Worm (Caenorhabditis elegans) whole organism, L4 larva: Measurements from ENCODE around the gene Y39A3B.1.

ENCODE experiments used
- D1046.2 ChIP-seq: fragments of 200-800 bp; sonication (Bioruptor generic); IDR thresholded peaks from 2 replicates; pipeline ENCODE4 v1.3.6; 2022; ENCODE audit warnings: missing genetic modification characterization, missing compliant biosample characterization
- F26F4.8 ChIP-seq: fragments of 200-800 bp; sonication (Bioruptor generic); conservative IDR thresholded peaks from 2 replicates; pipeline ENCODE4 v1.3.6; 2022; ENCODE audit warnings: missing genetic modification characterization, missing compliant biosample characterization
- Y48G9A.11 ChIP-seq: fragments of 200-800 bp; sonication (Bioruptor generic); IDR thresholded peaks from 2 replicates; pipeline ENCODE4 v1.3.6; 2022; ENCODE audit warnings: missing genetic modification reagents, missing genetic modification characterization, missing compliant biosample characterization
- Y5F2A.4 ChIP-seq: fragments of 200-800 bp; sonication (Bioruptor generic); optimal IDR thresholded peaks from 2 replicates; lab custom pipeline; 2018; ENCODE audit warnings: mild to moderate bottlenecking, missing genetic modification characterization, missing compliant biosample characterization
- ZK337.2 ChIP-seq: fragments of 200-800 bp; sonication (Bioruptor generic); IDR thresholded peaks from 2 replicates; pipeline ENCODE4 v1.3.6; 2022; ENCODE audit warnings: missing genetic modification reagents, missing genetic modification characterization, missing compliant biosample characterization
- aha-1 ChIP-seq: fragments of 150-350 bp; peaks from one replicate; lab custom pipeline; 2014; ENCODE audit warnings: missing biosample characterization, missing genetic modification characterization
- ama-1 ChIP-seq: fragments of 150-350 bp; optimal IDR thresholded peaks from 2 replicates; lab custom pipeline; 2014; ENCODE audit warnings: inconsistent platforms, mixed read lengths
- arid-1 ChIP-seq: fragments of 200-800 bp; sonication (Bioruptor generic); conservative IDR thresholded peaks from 2 replicates; pipeline ENCODE4 v1.3.6; 2022; ENCODE audit warnings: missing genetic modification reagents, missing genetic modification characterization, missing compliant biosample characterization
- ceh-82 ChIP-seq: sonication (generic microtip); optimal IDR thresholded peaks from 2 replicates; lab custom pipeline; 2017; ENCODE audit warnings: missing biosample characterization, missing genetic modification characterization
- cey-2 ChIP-seq: sonication (generic microtip); optimal IDR thresholded peaks from 3 replicates; lab custom pipeline; 2017; ENCODE audit warnings: missing genetic modification characterization, mild to moderate bottlenecking, missing compliant biosample characterization, antibody characterized with exemption, borderline replicate concordance; ENCODE audit not compliant: insufficient read depth
- daf-16 ChIP-seq, 3 experiments: sonication (generic microtip); optimal IDR thresholded peaks; 2 replicates each; lab custom pipeline; 2016 to 2017; ENCODE audit warnings: missing genetic modification characterization in 3 of 3, missing genetic modification reagents in 3 of 3, mild to moderate bottlenecking in 2 of 3, missing compliant biosample characterization in 2 of 3, missing biosample characterization in 1 of 3, moderate library complexity in 1 of 3
- daf-19 ChIP-seq: fragments of 200-800 bp; sonication (Bioruptor generic); conservative IDR thresholded peaks from 2 replicates; pipeline ENCODE4 v1.3.6; 2022; ENCODE audit warnings: missing genetic modification characterization, missing compliant biosample characterization
- dmd-6 ChIP-seq: fragments of 200-800 bp; sonication (Bioruptor generic); IDR thresholded peaks from 2 replicates; pipeline ENCODE4 v1.3.6; 2022; ENCODE audit warnings: missing genetic modification reagents, missing genetic modification characterization, missing compliant biosample characterization
- dmd-8 ChIP-seq: fragments of 200-800 bp; sonication (Bioruptor generic); IDR thresholded peaks from 2 replicates; pipeline ENCODE4 v1.3.6; 2022; ENCODE audit warnings: missing genetic modification characterization, missing compliant biosample characterization
- hif-1 ChIP-seq, 2 experiments: sonication (generic microtip); optimal IDR thresholded peaks; 2 replicates each; lab custom pipeline; 2016 to 2017; ENCODE audit warnings: missing compliant biosample characterization in 2 of 2, missing genetic modification characterization in 2 of 2, missing genetic modification reagents in 2 of 2, missing genotype in 2 of 2, mild to moderate bottlenecking in 1 of 2
- hlh-11 ChIP-seq: fragments of 200-800 bp; sonication (Bioruptor generic); optimal IDR thresholded peaks from 2 replicates; lab custom pipeline; 2018; ENCODE audit warnings: mild to moderate bottlenecking, missing genetic modification characterization, missing compliant biosample characterization
- hmg-1.1 ChIP-seq: fragments of 200-800 bp; sonication (Bioruptor generic); IDR thresholded peaks from 2 replicates; pipeline ENCODE4 v1.3.6; 2022; ENCODE audit warnings: missing genetic modification reagents, missing genetic modification characterization, missing compliant biosample characterization
- jun-1 ChIP-seq: fragments of 150-350 bp; optimal IDR thresholded peaks from 2 replicates; lab custom pipeline; 2014; ENCODE audit warnings: missing biosample characterization, missing genetic modification reagents, missing genetic modification characterization
- lim-7 ChIP-seq: fragments of 200-800 bp; sonication (Bioruptor generic); IDR thresholded peaks from 2 replicates; pipeline ENCODE4 v1.3.6; 2022; ENCODE audit warnings: missing genetic modification characterization, missing compliant biosample characterization
- lin-1 ChIP-seq: fragments of 200-800 bp; sonication (Bioruptor generic); IDR thresholded peaks from 2 replicates; pipeline ENCODE4 v1.3.6; 2022; ENCODE audit warnings: missing genetic modification reagents, missing genetic modification characterization, missing compliant biosample characterization
- lin-15B ChIP-seq: fragments of 150-350 bp; sonication (generic microtip); optimal IDR thresholded peaks from 3 replicates; lab custom pipeline; 2014; ENCODE audit warnings: missing biosample characterization, missing genetic modification characterization
- lin-29 ChIP-seq: fragments of 200-800 bp; sonication (Bioruptor generic); IDR thresholded peaks from 2 replicates; pipeline ENCODE4 v1.3.6; 2022; ENCODE audit warnings: missing genetic modification reagents, missing genetic modification characterization, missing compliant biosample characterization
- lin-38 ChIP-seq: fragments of 200-800 bp; sonication (Bioruptor generic); IDR thresholded peaks from 2 replicates; pipeline ENCODE4 v1.3.6; 2022; ENCODE audit warnings: missing genetic modification reagents, missing genetic modification characterization, missing compliant biosample characterization
- lsy-2 ChIP-seq, 2 experiments: fragments of 150-350 bp in 1 of 2; sonication (generic microtip) in 1 of 2; optimal IDR thresholded peaks; 2 replicates each; lab custom pipeline; 2014 to 2017; ENCODE audit warnings: missing biosample characterization in 2 of 2, missing genetic modification characterization in 2 of 2
- mep-1 ChIP-seq: fragments of 150-350 bp; sonication (generic microtip); optimal IDR thresholded peaks from 3 replicates; lab custom pipeline; 2014; ENCODE audit warnings: missing biosample characterization, missing genetic modification characterization
- mes-2 ChIP-seq: sonication (generic microtip); optimal IDR thresholded peaks from 2 replicates; lab custom pipeline; 2016; ENCODE audit warnings: missing genotype, mild to moderate bottlenecking, missing genetic modification characterization, missing compliant biosample characterization; ENCODE audit not compliant: poor library complexity, severe bottlenecking
- mxl-2 ChIP-seq: fragments of 200-800 bp; sonication (Bioruptor generic); conservative IDR thresholded peaks from 2 replicates; pipeline ENCODE4 v1.3.6; 2022; ENCODE audit warnings: missing genetic modification reagents, missing genetic modification characterization, missing compliant biosample characterization
- nhr-10 ChIP-seq: fragments of 150-350 bp; optimal IDR thresholded peaks from 2 replicates; lab custom pipeline; 2014; ENCODE audit warnings: missing biosample characterization, missing genetic modification characterization
- nhr-111 ChIP-seq: fragments of 200-800 bp; sonication (Bioruptor generic); optimal IDR thresholded peaks from 2 replicates; lab custom pipeline; 2018; ENCODE audit warnings: mild to moderate bottlenecking, missing genetic modification characterization, missing compliant biosample characterization
- nhr-42 ChIP-seq: fragments of 200-800 bp; sonication (Bioruptor generic); IDR thresholded peaks from 2 replicates; pipeline ENCODE4 v1.3.6; 2022; ENCODE audit warnings: missing genetic modification characterization, missing compliant biosample characterization
- nhr-48 ChIP-seq: sonication (generic microtip); optimal IDR thresholded peaks from 2 replicates; lab custom pipeline; 2016; ENCODE audit warnings: mild to moderate bottlenecking, missing genetic modification characterization, missing compliant biosample characterization
- nhr-6 ChIP-seq: fragments of 150-350 bp; optimal IDR thresholded peaks from 2 replicates; lab custom pipeline; 2014; ENCODE audit warnings: missing biosample characterization, missing genetic modification characterization
- nhr-77 ChIP-seq: fragments of 150-350 bp; optimal IDR thresholded peaks from 2 replicates; lab custom pipeline; 2014; ENCODE audit warnings: missing biosample characterization, missing genetic modification characterization
- pqm-1 ChIP-seq: sonication (generic microtip); optimal IDR thresholded peaks from 2 replicates; lab custom pipeline; 2017; ENCODE audit warnings: missing biosample characterization, missing genetic modification characterization
- rbr-2 ChIP-seq: sonication (generic microtip); optimal IDR thresholded peaks from 2 replicates; lab custom pipeline; 2016; ENCODE audit warnings: missing genotype, missing genetic modification characterization, missing compliant biosample characterization
- saeg-2 ChIP-seq: fragments of 200-800 bp; sonication (Bioruptor generic); IDR thresholded peaks from 2 replicates; pipeline ENCODE4 v1.3.6; 2022; ENCODE audit warnings: missing genetic modification reagents, missing genetic modification characterization, missing compliant biosample characterization
- snpc-1.2 ChIP-seq: fragments of 200-800 bp; sonication (Bioruptor generic); IDR thresholded peaks from 2 replicates; pipeline ENCODE4 v1.3.6; 2022; ENCODE audit warnings: missing genetic modification reagents, missing genetic modification characterization, missing compliant biosample characterization
- spr-3 ChIP-seq: fragments of 200-800 bp; sonication (Bioruptor generic); optimal IDR thresholded peaks from 2 replicates; lab custom pipeline; 2018; ENCODE audit warnings: mild to moderate bottlenecking, missing genetic modification characterization, missing compliant biosample characterization
- tag-97 ChIP-seq: fragments of 200-800 bp; sonication (Bioruptor generic); IDR thresholded peaks from 2 replicates; pipeline ENCODE4 v1.3.6; 2022; ENCODE audit warnings: missing genetic modification characterization, missing compliant biosample characterization
- tra-1 ChIP-seq: fragments of 200-800 bp; sonication (Bioruptor generic); IDR thresholded peaks from 2 replicates; pipeline ENCODE4 v1.3.6; 2022; ENCODE audit warnings: missing genetic modification reagents, missing genetic modification characterization, missing compliant biosample characterization
- unc-62 ChIP-seq, 3 experiments: fragments of 150-350 bp in 1 of 3; sonication (generic microtip); optimal IDR thresholded peaks in 2 of 3; peaks in 1 of 3; 1 replicate in 1 of 3; 2 replicates in 2 of 3; lab custom pipeline; 2014 to 2017; ENCODE audit warnings: missing biosample characterization in 3 of 3, missing genetic modification characterization in 3 of 3, missing genetic modification reagents in 3 of 3, missing genotype in 1 of 3
- vab-7 ChIP-seq: fragments of 200-800 bp; sonication (Bioruptor generic); IDR thresholded peaks from 2 replicates; pipeline ENCODE4 v1.3.6; 2022; ENCODE audit warnings: missing genetic modification reagents, missing genetic modification characterization, missing compliant biosample characterization
- zfp-3 ChIP-seq: fragments of 200-800 bp; sonication (Bioruptor generic); conservative IDR thresholded peaks from 2 replicates; pipeline ENCODE4 v1.3.6; 2022; ENCODE audit warnings: missing genetic modification reagents, missing genetic modification characterization, missing compliant biosample characterization
- zip-11 ChIP-seq: fragments of 200-800 bp; sonication (Bioruptor generic); IDR thresholded peaks from 2 replicates; pipeline ENCODE4 v1.3.6; 2022; ENCODE audit warnings: missing genetic modification characterization, missing compliant biosample characterization
- zip-2 ChIP-seq: fragments of 150-350 bp; optimal IDR thresholded peaks from 2 replicates; lab custom pipeline; 2014; ENCODE audit warnings: missing biosample characterization, missing genetic modification characterization
- ztf-11 ChIP-seq: fragments of 150-350 bp; optimal IDR thresholded peaks from 2 replicates; lab custom pipeline; 2014; ENCODE audit warnings: missing biosample characterization, missing genetic modification characterization
- ztf-7 ChIP-seq: fragments of 150-350 bp; optimal IDR thresholded peaks from 2 replicates; lab custom pipeline; 2014; ENCODE audit warnings: missing biosample characterization, missing genetic modification characterization

Gene Y39A3B.1

DNA sequence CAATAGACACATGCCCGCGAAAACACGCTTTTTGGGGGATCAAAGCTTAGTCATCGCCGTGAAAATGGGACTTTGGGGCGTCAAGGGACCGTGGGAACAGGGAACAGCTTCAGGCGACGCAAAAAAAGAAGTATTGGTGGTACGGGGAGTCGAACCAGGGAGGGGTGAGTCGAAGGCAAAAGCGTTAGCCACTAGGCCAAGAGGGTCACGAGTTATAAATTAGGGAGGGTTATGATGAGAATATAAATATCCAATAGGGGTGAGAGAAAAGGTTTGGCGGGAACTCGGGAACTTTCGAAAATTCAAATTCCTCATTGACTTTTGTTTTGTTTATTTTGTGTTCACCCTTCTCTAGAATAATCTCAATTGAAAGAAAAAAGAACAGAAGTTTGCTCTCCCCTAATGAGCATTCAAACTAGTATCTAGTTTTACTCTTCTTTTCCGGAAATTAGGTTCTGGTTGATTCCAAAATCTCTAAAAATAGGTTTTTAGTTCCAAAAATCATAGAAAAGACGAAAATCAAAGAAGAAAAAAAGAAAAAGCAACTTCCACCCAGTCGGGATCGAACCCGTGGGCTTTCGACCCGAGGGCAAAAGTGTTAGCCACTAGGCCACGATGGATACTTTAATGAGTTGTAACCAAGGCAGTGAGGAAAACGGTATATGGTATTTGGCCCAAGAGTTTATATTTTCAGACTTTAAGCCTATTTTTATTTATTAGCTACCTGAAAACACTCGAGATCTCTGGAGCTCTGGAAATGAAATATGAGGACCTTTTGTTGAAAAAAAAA, 25.1 kb downstream of the Y39A3B.1 start (continued):
- peak; percentile 58; the same call in 1 of the 2 replicates for TF ChIP-seq snpc-1.2 (GFP tag; lab: Robert Waterston, UW)
- no peak for TF ChIP-seq jun-1 (tag; lab: Kevin White, UChicago)
- no peak for TF ChIP-seq lsy-2 (tag; optimal IDR thresholded peaks at IDR 0.05; lab: Kevin White, UChicago)
- TF ChIP-seq ztf-7 (tag; lab: Kevin White, UChicago), result no peak
- TF ChIP-seq lin-29 (GFP tag; lab: Robert Waterston, UW), result no peak
- no peak for TF ChIP-seq nhr-42 (GFP tag; lab: Robert Waterston, UW)
- no peak for TF ChIP-seq nhr-48 (tag; lab: Kevin White, UChicago)
- peak in 1 of 2 experiments; percentile 20 for TF ChIP-seq daf-16 (GFP tag; optimal IDR thresholded peaks at IDR 0.05; lab: Kevin White, UChicago)
- TF ChIP-seq daf-16 (tag; optimal IDR thresholded peaks at IDR 0.05; lab: Kevin White, UChicago), result peak; percentile 3
- peak; percentile 72; the same call in 1 of the 2 replicates for TF ChIP-seq D1046.2 (GFP tag; lab: Robert Waterston, UW)
- no peak for TF ChIP-seq lin-15B
- TF ChIP-seq mep-1 (tag; lab: Kevin White, UChicago), result no peak
- TF ChIP-seq zip-11 (GFP tag; lab: Robert Waterston, UW), result no peak
- no peak for TF ChIP-seq saeg-2
- TF ChIP-seq dmd-8, result peak; percentile 86
- TF ChIP-seq dmd-6, result peak; percentile 31
- TF ChIP-seq unc-62 (GFP tag; optimal IDR thresholded peaks at IDR 0.05 in 1 of 2; lab: Kevin White, UChicago), result no peak
- no peak for TF ChIP-seq unc-62 (tag; optimal IDR thresholded peaks at IDR 0.05; lab: Kevin White, UChicago)
- TF ChIP-seq hlh-11 (tag; lab: Kevin White, UChicago), result no peak
- peak; percentile 88 for TF ChIP-seq aha-1
- TF ChIP-seq tag-97 (GFP tag; lab: Robert Waterston, UW), result no peak
- no peak for TF ChIP-seq ceh-82 (tag; lab: Kevin White, UChicago)
- no peak for TF ChIP-seq daf-19 (GFP tag; lab: Robert Waterston, UW)
- 0 out of 2 replicates have a peak, but pooled peaks have one; percentile 45 for TF ChIP-seq lin-1 (GFP tag; lab: Robert Waterston, UW)
- TF ChIP-seq spr-3 (GFP tag; lab: Kevin White, UChicago), result no peak
- no peak for TF ChIP-seq Y5F2A.4 (GFP tag; lab: Kevin White, UChicago)
- no peak for TF ChIP-seq ama-1 (lab: Kevin White, UChicago)
- TF ChIP-seq zip-2 (tag; lab: Kevin White, UChicago), result no peak
- TF ChIP-seq hmg-1.1, result no peak
- TF ChIP-seq mes-2 (tag; lab: Kevin White, UChicago), result no peak
- 0 out of 2 replicates have a peak, but pooled peaks have one; percentile 24 for TF ChIP-seq ZK337.2
- TF ChIP-seq rbr-2 (tag; lab: Kevin White, UChicago), result peak; percentile 3
- TF ChIP-seq, all 104 proteins: peak for 34

DNA sequence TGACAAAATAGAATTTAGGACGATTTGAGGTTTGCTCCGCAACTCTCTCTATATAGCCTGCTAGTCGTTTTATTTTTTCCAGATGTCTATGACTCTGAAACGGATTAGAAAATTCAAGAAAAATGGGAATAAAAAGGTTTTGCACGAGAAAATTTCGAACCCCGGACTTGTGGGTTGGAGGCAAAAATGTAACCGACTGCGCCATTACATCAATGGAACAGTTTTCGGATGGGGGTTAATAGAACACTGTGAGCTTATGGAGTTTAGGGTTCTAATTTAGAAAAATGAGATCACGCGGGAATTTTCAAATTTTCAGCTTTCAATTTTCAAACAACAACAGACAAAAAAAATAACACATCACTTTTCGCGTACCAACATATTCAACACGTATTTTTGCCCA, 25.9 kb downstream of the Y39A3B.1 start:
- no peak for TF ChIP-seq tra-1 (GFP tag; lab: Robert Waterston, UW)
- no peak for TF ChIP-seq nhr-77 (tag; lab: Kevin White, UChicago)
- peak; percentile 74 for TF ChIP-seq lim-7
- no peak for TF ChIP-seq spr-3 (GFP tag; lab: Kevin White, UChicago)
- TF ChIP-seq pqm-1, result no peak
- TF ChIP-seq zfp-3 (GFP tag; lab: Robert Waterston, UW), result peak; percentile 29; the same call in 1 of the 2 replicates
- TF ChIP-seq vab-7 (GFP tag; lab: Robert Waterston, UW), result 0 out of 2 replicates have a peak, but pooled peaks have one; percentile 15
- peak; percentile 47 for TF ChIP-seq lin-38
- no peak for TF ChIP-seq nhr-6 (tag; lab: Kevin White, UChicago)
- 0 out of 2 replicates have a peak, but pooled peaks have one; percentile 40 for TF ChIP-seq dmd-8
- TF ChIP-seq Y48G9A.11 (GFP tag; lab: Robert Waterston, UW), result no peak
- TF ChIP-seq dmd-6, result no peak
- TF ChIP-seq F26F4.8 (GFP tag; lab: Robert Waterston, UW), result no peak
- TF ChIP-seq mxl-2 (GFP tag; lab: Robert Waterston, UW), result no peak
- TF ChIP-seq aha-1, result peak; percentile 4
- TF ChIP-seq rbr-2 (tag; lab: Kevin White, UChicago), result no peak
- TF ChIP-seq nhr-111 (GFP tag; lab: Kevin White, UChicago), result no peak
- 0 out of 2 replicates have a peak, but pooled peaks have one; percentile 22 for TF ChIP-seq arid-1 (GFP tag; lab: Robert Waterston, UW)
- no peak for TF ChIP-seq nhr-10 (tag; lab: Kevin White, UChicago)
- no peak for TF ChIP-seq cey-2 (tag; lab: Kevin White, UChicago)
- TF ChIP-seq unc-62 (GFP tag; optimal IDR thresholded peaks at IDR 0.05 in 1 of 2; lab: Kevin White, UChicago), result no peak
- TF ChIP-seq unc-62 (tag; optimal IDR thresholded peaks at IDR 0.05; lab: Kevin White, UChicago), result no peak
- TF ChIP-seq D1046.2 (GFP tag; lab: Robert Waterston, UW), result no peak
- TF ChIP-seq hif-1 (tag; optimal IDR thresholded peaks at IDR 0.05; lab: Kevin White, UChicago), result no peak
- TF ChIP-seq ztf-11, result no peak
